Worm (Caenorhabditis elegans): Measurements from ENCODE around the gene tcc-1.

DNA sequence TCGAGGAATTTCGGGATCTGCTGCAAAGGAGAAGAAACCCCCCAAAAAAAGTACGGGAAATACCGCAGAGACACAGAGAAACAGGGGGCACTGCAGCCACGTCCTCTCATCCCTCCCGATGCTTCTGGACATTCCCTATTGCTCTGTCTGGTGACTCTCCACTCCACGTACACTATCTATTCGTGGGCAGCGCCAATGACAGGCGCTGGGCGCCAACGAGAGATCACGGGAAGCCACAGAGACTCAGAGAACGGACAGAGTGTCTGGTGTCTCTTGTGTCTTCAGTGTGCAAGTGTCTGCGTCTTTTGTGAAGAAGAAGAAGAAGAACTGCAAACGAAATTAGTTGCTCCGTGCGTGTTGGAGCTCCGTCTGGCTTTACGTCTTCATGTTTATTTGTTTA, 2.1 kb upstream of the tcc-1 start:
- TF ChIP-seq T22C8.4 (GFP tag; IDR thresholded peaks at IDR 0.05) (no peak), ref-1 (GFP tag; conservative IDR thresholded peaks at IDR 0.05) (no peak), med-1 (GFP tag; optimal IDR thresholded peaks at IDR 0.05; ENCODE audit: insufficient read depth) (no peak), klf-2 (GFP tag; conservative IDR thresholded peaks at IDR 0.05) (no peak), ztf-23 (GFP tag; IDR thresholded peaks at IDR 0.05) (no peak)

Data from whole organism, midembryonic.